Fruit fly (Drosophila melanogaster) whole organism, pupa: Measurements from ENCODE around the gene CG13728.

ENCODE experiments used
- CG13204 ChIP-seq: fragments of 200-800 bp; sonication (Bioruptor generic); optimal IDR thresholded peaks from 2 replicates; lab custom pipeline; 2018; ENCODE audit warnings: missing biosample characterization, mild to moderate bottlenecking, missing genetic modification characterization, moderate library complexity
- CG14655 ChIP-seq: fragments of 200-800 bp; sonication (Bioruptor generic); optimal IDR thresholded peaks from 3 replicates; lab custom pipeline; 2017; ENCODE audit warnings: mild to moderate bottlenecking, missing biosample characterization, missing genetic modification reagents, missing genetic modification characterization

DNA sequence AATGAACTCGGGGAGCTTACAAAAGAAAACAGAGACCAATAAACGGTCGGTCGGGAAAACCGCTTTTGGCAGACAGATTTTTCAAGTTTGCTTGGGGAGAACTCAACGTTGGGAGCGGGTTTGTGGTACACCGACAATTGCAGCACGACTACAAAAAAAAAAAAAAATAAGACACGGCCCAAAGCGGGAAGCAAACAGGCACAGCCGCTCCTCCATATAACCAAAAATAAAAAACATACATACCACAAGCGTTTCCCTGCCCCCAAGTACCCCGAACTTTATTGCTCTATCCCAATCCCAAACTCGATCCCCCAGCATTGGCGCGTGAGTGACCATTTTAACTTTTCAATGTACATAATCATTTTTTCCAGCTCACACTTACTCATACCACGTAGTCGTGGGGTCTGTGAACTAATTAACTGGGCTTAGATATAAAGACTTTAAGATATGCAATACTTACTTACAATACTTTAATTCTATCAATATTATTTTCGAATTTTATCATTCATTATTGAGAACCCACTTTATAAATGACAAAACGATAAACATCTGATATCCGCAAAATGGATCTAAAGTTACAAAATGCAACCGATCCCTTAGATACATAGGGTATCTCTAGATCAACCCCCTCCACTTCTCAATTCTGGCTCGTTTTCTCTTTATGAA, 7.4 kb downstream of the CG13728 start:
- TF ChIP-seq CG13204 (GFP tag; lab: Kevin White, UChicago) (no peak), CG14655 (GFP tag; lab: Kevin White, UChicago) (peak; percentile 48)
